Fruit fly (Drosophila melanogaster) whole organism, embryonic: ENCODE data around the gene AP-1mu.
A peak's percentile ranks its signal among the peaks of the same experiment; 100 is the strongest.

Experiments
- Adf1 ChIP-seq: fragments of 200-800 bp; sonication (Bioruptor generic); IDR thresholded peaks from 2 replicates; pipeline ENCODE4 v1.3.6; 2022; ENCODE audit warnings: missing biosample characterization, missing genetic modification characterization
- Awh ChIP-seq: fragments of 200-800 bp; sonication (Bioruptor generic); IDR thresholded peaks from 2 replicates; pipeline ENCODE4, ENCODE4 v1.3.6; 2022; ENCODE audit warnings: missing biosample characterization, missing genetic modification characterization
- Blimp-1 ChIP-seq: fragments of 200-800 bp; sonication (Bioruptor generic); optimal IDR thresholded peaks from 3 replicates; lab custom pipeline; 2018; ENCODE audit warnings: missing biosample characterization, missing genetic modification characterization, mild to moderate bottlenecking, moderate library complexity, missing genetic modification reagents
- CG10366 ChIP-seq: fragments of 200-800 bp; sonication (Bioruptor generic); IDR thresholded peaks from 2 replicates; pipeline ENCODE4 v1.3.6; 2022; ENCODE audit warnings: missing biosample characterization, missing genetic modification characterization
- CG10959 ChIP-seq: fragments of 200-800 bp; sonication (Bioruptor generic); IDR thresholded peaks from 2 replicates; pipeline ENCODE4 v1.3.6; 2022; ENCODE audit warnings: missing biosample characterization, missing genetic modification characterization
- CG17385 ChIP-seq: fragments of 200-800 bp; sonication (Bioruptor generic); optimal IDR thresholded peaks from 3 replicates; lab custom pipeline; 2018; ENCODE audit warnings: missing biosample characterization, mild to moderate bottlenecking, missing genetic modification characterization
- CG2129 ChIP-seq: fragments of 200-800 bp; sonication (Bioruptor generic); IDR thresholded peaks from 2 replicates; pipeline ENCODE4 v1.3.6; 2022; ENCODE audit warnings: missing biosample characterization, missing genetic modification characterization; ENCODE audit not compliant: partially characterized antibody
- CG3995 ChIP-seq: fragments of 200-800 bp; sonication (Bioruptor generic); optimal IDR thresholded peaks from 3 replicates; lab custom pipeline; 2016; ENCODE audit warnings: missing biosample characterization, missing genetic modification characterization
- CG4424 ChIP-seq: fragments of 200-800 bp; sonication (Bioruptor generic); optimal IDR thresholded peaks from 3 replicates; lab custom pipeline; 2016; ENCODE audit warnings: missing biosample characterization, missing genetic modification characterization
- CG6683 ChIP-seq: fragments of 200-800 bp; sonication (Bioruptor generic); optimal IDR thresholded peaks from 2 replicates; lab custom pipeline; 2017; ENCODE audit warnings: missing biosample characterization, mild to moderate bottlenecking, missing genetic modification characterization, missing genetic modification reagents
- CG6765 ChIP-seq: fragments of 200-800 bp; sonication (Bioruptor generic); optimal IDR thresholded peaks from 3 replicates; lab custom pipeline; 2017; ENCODE audit warnings: missing biosample characterization, mild to moderate bottlenecking, missing genetic modification characterization
- CG7745 ChIP-seq: fragments of 200-800 bp; sonication (Bioruptor generic); optimal IDR thresholded peaks from 2 replicates; lab custom pipeline; 2018; ENCODE audit warnings: missing biosample characterization, mild to moderate bottlenecking, missing genetic modification characterization, moderate library complexity
- CG7987 ChIP-seq: fragments of 200-800 bp; sonication (Bioruptor generic); optimal IDR thresholded peaks from 2 replicates; lab custom pipeline; 2018; ENCODE audit warnings: missing biosample characterization, mild to moderate bottlenecking, missing genetic modification characterization, moderate library complexity
- Dip2 ChIP-seq: fragments of 200-800 bp; sonication (Bioruptor generic); IDR thresholded peaks from 2 replicates; pipeline ENCODE4 v1.3.6; 2022; ENCODE audit warnings: missing biosample characterization, missing genetic modification characterization
- Hey ChIP-seq: fragments of 200-800 bp; sonication (Bioruptor generic); optimal IDR thresholded peaks from 3 replicates; lab custom pipeline; 2018; ENCODE audit warnings: missing biosample characterization, mild to moderate bottlenecking, missing genetic modification characterization
- HmgD ChIP-seq: fragments of 200-800 bp; sonication (Bioruptor generic); optimal IDR thresholded peaks from 3 replicates; lab custom pipeline; 2016; ENCODE audit warnings: missing biosample characterization, missing genetic modification characterization
- MESR4 ChIP-seq: fragments of 200-800 bp; sonication (Bioruptor generic); optimal IDR thresholded peaks from 2 replicates; lab custom pipeline; 2018; ENCODE audit warnings: missing biosample characterization, mild to moderate bottlenecking, missing genetic modification characterization, moderate library complexity
- Max ChIP-seq: fragments of 200-800 bp; sonication (Bioruptor generic); optimal IDR thresholded peaks from 2 replicates; lab custom pipeline; 2016; ENCODE audit warnings: missing biosample characterization, mild to moderate bottlenecking, missing genetic modification characterization
- Med ChIP-seq: fragments of 200-800 bp; sonication (Bioruptor generic); peaks from one replicate; lab custom pipeline; 2016; ENCODE audit warnings: missing biosample characterization, missing genetic modification characterization, mild to moderate bottlenecking, inconsistent platforms, moderate library complexity
- NK7.1 ChIP-seq: fragments of 200-800 bp; sonication (Bioruptor generic); optimal IDR thresholded peaks from 3 replicates; lab custom pipeline; 2016; ENCODE audit warnings: missing biosample characterization, missing genetic modification characterization
- Rfx ChIP-seq: fragments of 200-800 bp; sonication (Bioruptor generic); IDR thresholded peaks from 2 replicates; pipeline ENCODE4 v1.3.6; 2022; ENCODE audit warnings: missing biosample characterization, missing genetic modification characterization
- Scr ChIP-seq: fragments of 200-800 bp; sonication (Bioruptor generic); IDR thresholded peaks from 2 replicates; pipeline ENCODE4 v1.3.6; 2022; ENCODE audit warnings: missing biosample characterization, missing genetic modification characterization; ENCODE audit not compliant: partially characterized antibody
- Trl ChIP-seq, 3 experiments: fragments of >200 bp in 2 of 3; fragments of 200-800 bp in 1 of 3; sonication (Bioruptor generic) in 1 of 3; optimal IDR thresholded peaks; 2 replicates in 1 of 3; 3 replicates in 2 of 3; lab custom pipeline; 2016 to 2017; ENCODE audit warnings: missing biosample characterization in 1 of 3, missing genetic modification characterization in 1 of 3
- Xbp1 ChIP-seq: fragments of 200-800 bp; sonication (Bioruptor generic); optimal IDR thresholded peaks from 3 replicates; lab custom pipeline; 2016; ENCODE audit warnings: missing biosample characterization, mild to moderate bottlenecking, missing genetic modification characterization
- ac ChIP-seq: fragments of 200-800 bp; sonication (Bioruptor generic); optimal IDR thresholded peaks from 3 replicates; lab custom pipeline; 2017; ENCODE audit warnings: missing biosample characterization, mild to moderate bottlenecking, missing genetic modification characterization
- aop ChIP-seq: fragments of 200-800 bp; sonication (Bioruptor generic); IDR thresholded peaks from 2 replicates; pipeline ENCODE4 v1.3.6; 2022; ENCODE audit warnings: missing biosample characterization, missing genetic modification characterization
- bsh ChIP-seq, 2 experiments: fragments of 200-800 bp; sonication (Bioruptor generic); optimal IDR thresholded peaks; 2 replicates each; lab custom pipeline; 2017 to 2018; ENCODE audit warnings: mild to moderate bottlenecking in 2 of 2, missing biosample characterization in 2 of 2, missing genetic modification characterization in 2 of 2, moderate library complexity in 1 of 2
- cg ChIP-seq: fragments of 200-800 bp; sonication (Bioruptor generic); optimal IDR thresholded peaks from 3 replicates; lab custom pipeline; 2019; ENCODE audit warnings: missing biosample characterization, mild to moderate bottlenecking, missing genetic modification characterization, moderate library complexity
- dimm ChIP-seq: fragments of 200-800 bp; sonication (Bioruptor generic); IDR thresholded peaks from 2 replicates; pipeline ENCODE4 v1.3.6; 2022; ENCODE audit warnings: missing biosample characterization, missing genetic modification characterization
- fd64A ChIP-seq: fragments of 200-800 bp; sonication (Bioruptor generic); optimal IDR thresholded peaks from 3 replicates; lab custom pipeline; 2018; ENCODE audit warnings: missing biosample characterization, mild to moderate bottlenecking, missing genetic modification characterization
- gcm ChIP-seq: fragments of 200-800 bp; sonication (Bioruptor generic); optimal IDR thresholded peaks from 2 replicates; lab custom pipeline; 2019; ENCODE audit warnings: missing biosample characterization, mild to moderate bottlenecking, missing genetic modification characterization, moderate library complexity
- h ChIP-seq: fragments of >200 bp; optimal IDR thresholded peaks from 2 replicates; lab custom pipeline; 2017
- lbe ChIP-seq: fragments of 200-800 bp; sonication (Bioruptor generic); optimal IDR thresholded peaks from 2 replicates; lab custom pipeline; 2016; ENCODE audit warnings: missing biosample characterization, mild to moderate bottlenecking, missing genetic modification characterization
- mld ChIP-seq: fragments of 200-800 bp; sonication (Bioruptor generic); IDR thresholded peaks from 3 replicates; pipeline ENCODE4 v1.3.6; 2022; ENCODE audit warnings: missing biosample characterization, missing genetic modification characterization; ENCODE audit not compliant: partially characterized antibody
- nom ChIP-seq: fragments of 200-800 bp; sonication (Bioruptor generic); optimal IDR thresholded peaks from 2 replicates; lab custom pipeline; 2017; ENCODE audit warnings: missing biosample characterization, missing genetic modification characterization, mild to moderate bottlenecking, moderate library complexity, missing genetic modification reagents
- odd ChIP-seq: fragments of 200-800 bp; sonication (Bioruptor generic); optimal IDR thresholded peaks from 2 replicates; lab custom pipeline; 2017; ENCODE audit warnings: missing biosample characterization, mild to moderate bottlenecking, missing genetic modification characterization
- ranshi ChIP-seq: fragments of 200-800 bp; sonication (Bioruptor generic); IDR thresholded peaks from 2 replicates; pipeline ENCODE4 v1.3.6; 2022; ENCODE audit warnings: missing biosample characterization, missing genetic modification characterization
- sqz ChIP-seq: fragments of 200-800 bp; sonication (Bioruptor generic); optimal IDR thresholded peaks from 3 replicates; lab custom pipeline; 2018; ENCODE audit warnings: missing biosample characterization, mild to moderate bottlenecking, missing genetic modification characterization
- tgo ChIP-seq: fragments of 200-800 bp; sonication (Bioruptor generic); IDR thresholded peaks from 3 replicates; pipeline ENCODE4 v1.3.6; 2022; ENCODE audit warnings: missing biosample characterization, missing genetic modification characterization
- zen ChIP-seq: fragments of 200-800 bp; sonication (Bioruptor generic); optimal IDR thresholded peaks from 3 replicates; lab custom pipeline; 2018; ENCODE audit warnings: missing biosample characterization, mild to moderate bottlenecking, missing genetic modification characterization, moderate library complexity

AP-1mu gene

dm6 chr3R:9513052-9513420 is 46.3 kb downstream of the AP-1mu start, which contains the start of the genes Ras85D and Rlb1 (continued):
- TF ChIP-seq CG10366 = no peak
- peak; percentile 60 for TF ChIP-seq CG4424
- no peak for TF ChIP-seq Dip2 (GFP tag; lab: Robert Waterston, UW)
- peak; percentile 94 for TF ChIP-seq HmgD (GFP tag; lab: Kevin White, UChicago)
- TF ChIP-seq NK7.1 (GFP tag; lab: Kevin White, UChicago) = peak; percentile 71
- TF ChIP-seq Hey = no peak
- TF ChIP-seq bsh (GFP tag; optimal IDR thresholded peaks at IDR 0.05; lab: Kevin White, UChicago) = peak in 1 of 2 experiments; percentile 56
- TF ChIP-seq mld (GFP tag; lab: Robert Waterston, UW) = no peak
- no peak for TF ChIP-seq aop (GFP tag; lab: Robert Waterston, UW)
- no peak for TF ChIP-seq fd64A
- no peak for TF ChIP-seq h (lab: Kevin White, UChicago)
- peak; percentile 20 for TF ChIP-seq CG17385
- TF ChIP-seq CG7987 (GFP tag; lab: Kevin White, UChicago) = peak; percentile 45
- TF ChIP-seq Scr (GFP tag; lab: Robert Waterston, UW) = no peak
- TF ChIP-seq ranshi = no peak
- TF ChIP-seq Rfx (GFP tag; lab: Robert Waterston, UW) = no peak
- no peak for TF ChIP-seq dimm
- TF ChIP-seq odd (GFP tag; lab: Kevin White, UChicago) = no peak
- TF ChIP-seq Awh (GFP tag; lab: Robert Waterston, UW) = no peak
- no peak for TF ChIP-seq tgo
- TF ChIP-seq Max (GFP tag; lab: Kevin White, UChicago) = peak; percentile 89
- peak; percentile 35 for TF ChIP-seq CG6683 (GFP tag; lab: Kevin White, UChicago)
- TF ChIP-seq Blimp-1 (GFP tag; lab: Kevin White, UChicago) = no peak
- TF ChIP-seq CG2129 (GFP tag; lab: Robert Waterston, UW) = no peak

DNA sequence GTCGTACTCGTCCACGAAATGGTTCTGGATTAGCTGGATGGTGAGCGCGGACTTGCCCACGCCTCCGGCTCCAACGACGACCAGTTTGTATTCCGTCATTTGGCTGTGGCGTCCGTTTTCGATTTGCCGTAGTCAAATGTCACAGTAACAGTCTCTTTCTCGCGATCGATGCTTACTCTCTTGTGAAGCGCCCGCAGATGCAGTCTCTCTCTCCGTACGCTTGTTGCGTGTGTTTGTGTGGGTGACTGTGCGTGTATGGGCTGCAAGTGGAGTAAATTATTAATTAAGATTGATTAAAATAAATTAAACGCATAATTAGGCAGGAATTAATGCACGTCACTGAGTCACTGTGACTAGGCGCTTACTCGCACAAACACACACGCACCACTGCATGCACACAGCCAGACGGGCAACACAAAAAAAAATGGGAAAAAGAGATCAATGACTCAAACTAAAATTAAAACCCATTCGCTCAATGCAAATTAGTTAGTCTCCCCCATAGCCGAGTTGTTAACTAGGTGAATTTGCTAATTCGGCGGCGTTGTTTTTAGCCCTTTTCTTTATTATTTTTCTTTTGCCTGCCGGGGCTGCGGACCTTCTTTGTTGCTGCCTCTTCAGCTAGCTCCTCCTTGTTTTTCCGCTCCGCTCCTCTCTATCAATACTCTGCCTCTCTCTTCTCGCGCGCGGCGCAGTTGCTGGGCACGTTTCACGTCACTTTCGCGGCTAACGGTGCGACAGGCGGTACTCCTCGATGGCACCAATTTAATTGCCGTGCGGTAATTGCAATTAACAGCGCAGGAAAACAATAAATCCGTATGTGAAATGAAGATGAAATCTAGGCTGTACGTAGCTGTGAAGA is 46.9 kb downstream of the AP-1mu start:
- TF ChIP-seq cg (peak; percentile 84), CG3995 (peak; percentile 86), nom (GFP tag; lab: Kevin White, UChicago) (peak; percentile 40), zen (tag; lab: Kevin White, UChicago) (peak; percentile 47), MESR4 (peak; percentile 93), CG6765 (GFP tag; lab: Kevin White, UChicago) (no peak), Trl (optimal IDR thresholded peaks at IDR 0.05; lab: Kevin White, UChicago) (peak; percentile 67 to 86), Trl (GFP tag; optimal IDR thresholded peaks at IDR 0.05; lab: Kevin White, UChicago) (no peak), Xbp1 (GFP tag; lab: Kevin White, UChicago) (no peak), Max (GFP tag; lab: Kevin White, UChicago) (no peak), Med (GFP tag; lab: Kevin White, UChicago) (peak; percentile 20), lbe (GFP tag; lab: Kevin White, UChicago) (peak; percentile 24), sqz (peak; percentile 51), Adf1 (GFP tag; lab: Robert Waterston, UW) (no peak), gcm (GFP tag; lab: Kevin White, UChicago) (peak; percentile 21), ac (GFP tag; lab: Kevin White, UChicago) (no peak), CG10959 (no peak), CG7745 (tag; lab: Kevin White, UChicago) (peak; percentile 88)
